Worm (Caenorhabditis elegans) whole organism, dauer: ENCODE results near the gene mog-2.

Experiments
- unc-62 ChIP-seq: sonication (generic microtip); optimal IDR thresholded peaks from 2 replicates; lab custom pipeline; 2017; ENCODE audit warnings: missing biosample characterization, missing genetic modification reagents, missing genetic modification characterization

mog-2 gene

DNA sequence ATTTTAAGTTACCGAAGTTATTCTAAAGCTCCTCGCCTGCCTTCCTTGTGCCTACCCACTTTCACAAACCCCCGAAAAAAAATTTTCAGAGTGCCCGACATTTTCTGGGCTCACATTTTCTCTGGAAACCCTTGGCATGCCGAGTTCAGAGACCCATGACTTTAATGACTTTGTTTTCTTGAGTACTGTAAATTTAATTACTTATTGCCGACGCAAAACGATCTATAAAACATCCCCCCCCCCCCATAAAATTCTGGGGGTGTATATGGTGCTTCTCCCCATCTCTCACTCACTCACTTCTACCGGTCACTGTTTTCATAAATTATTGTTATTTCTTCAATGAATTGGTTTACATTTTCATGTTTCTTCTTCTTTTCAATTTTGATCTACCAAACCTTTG is 43.8 kb downstream of the mog-2 start, which contains the start of gene try-9:
Gene try-9 (plus strand): TSS at position 301 of the 400 bp plus-strand sequence.
- no peak for TF ChIP-seq unc-62

DNA sequence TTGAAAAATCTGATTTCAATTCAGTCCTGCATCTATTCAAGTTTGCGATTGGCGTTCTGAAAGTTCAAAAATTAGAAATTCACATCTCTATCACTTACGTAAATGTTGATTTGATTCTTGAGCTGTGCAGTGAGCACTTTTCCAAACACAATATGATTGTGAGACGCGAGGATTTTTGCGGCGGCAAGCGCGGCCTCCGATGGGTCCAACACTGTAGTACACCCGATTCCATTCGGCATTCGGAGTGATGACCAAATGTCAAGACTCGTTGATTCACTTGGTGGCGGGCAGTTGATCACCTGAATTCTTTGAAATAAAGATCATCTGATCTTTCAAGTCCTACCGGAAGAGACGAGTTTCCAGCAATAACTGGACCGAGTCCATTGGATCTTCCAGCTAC is 45.6 kb downstream of the mog-2 start:
- no peak for TF ChIP-seq unc-62

DNA sequence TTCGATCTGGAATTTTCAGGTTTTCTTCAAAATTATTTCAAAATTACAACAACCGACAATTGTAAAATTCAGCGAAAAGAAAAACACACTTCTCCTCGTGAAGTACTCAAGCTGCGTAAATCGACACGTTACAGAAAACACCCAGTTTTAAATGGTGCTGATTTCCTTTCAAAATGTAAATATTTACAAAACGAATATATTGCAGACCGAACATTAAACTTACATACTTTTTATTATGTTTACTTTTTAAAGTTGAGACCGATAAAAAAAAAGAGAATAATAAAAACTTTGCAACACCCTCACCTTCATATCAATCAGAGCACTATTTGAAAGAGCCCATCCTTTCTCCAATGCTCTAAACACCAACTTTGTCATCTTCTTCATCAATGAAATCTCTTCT is 46.7 kb downstream of the mog-2 start:
- TF ChIP-seq unc-62 = no peak

- TF ChIP-seq unc-62 = no peak
Measured at ce11 chrII:4372406-4372805, 48.2 kb downstream of the mog-2 start, which contains the start of gene paic-1. TSS of gene paic-1 (minus strand) at chrII:4372525.

DNA sequence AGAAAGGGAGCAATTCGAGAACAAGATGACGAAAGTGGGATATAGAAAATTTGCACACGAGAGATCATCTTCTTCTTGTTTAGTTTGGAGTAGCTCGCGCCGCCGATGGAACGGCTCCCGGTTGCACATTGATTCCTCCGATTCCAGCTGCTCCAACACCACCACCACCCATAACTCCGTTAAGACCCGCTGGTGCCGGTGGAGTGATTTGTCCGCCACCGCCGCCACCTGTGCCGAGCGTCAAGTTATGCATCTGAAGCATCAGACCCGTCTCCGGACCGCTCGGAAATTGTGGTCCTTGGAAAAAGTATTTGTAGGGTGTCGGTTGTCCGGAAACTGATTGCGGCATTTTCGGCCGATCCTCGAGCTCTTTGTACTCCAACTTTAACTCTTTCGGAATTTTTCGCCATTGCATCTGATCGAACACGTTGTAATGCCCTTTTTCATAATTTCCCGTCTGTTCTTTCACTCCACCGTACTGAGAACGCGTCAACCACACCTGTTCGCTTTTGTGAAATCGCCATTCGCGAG is 48.8 kb downstream of the mog-2 start:
- no peak for TF ChIP-seq unc-62

DNA sequence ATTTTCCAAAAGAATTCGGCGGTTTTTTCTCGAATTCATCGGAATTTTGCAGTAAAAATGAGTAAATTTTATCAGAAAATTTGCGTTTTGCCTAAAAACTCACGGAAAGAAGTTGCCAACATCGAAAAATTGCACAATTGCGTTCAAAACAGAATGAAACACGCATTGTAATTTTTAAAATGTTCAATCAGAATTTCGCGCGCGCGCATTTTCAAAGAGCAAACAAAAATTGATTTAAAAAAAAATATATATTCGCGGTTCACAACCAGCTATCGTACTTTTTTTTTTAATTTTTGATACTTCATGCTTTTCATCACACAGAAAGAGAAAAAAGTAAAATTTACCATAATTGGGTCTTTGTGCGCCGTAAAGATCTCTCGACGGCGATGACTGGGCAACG is 50.7 kb downstream of the mog-2 start:
- TF ChIP-seq unc-62 = no peak
